Worm (Caenorhabditis elegans) whole organism, L2 larva: Measurements from ENCODE around the gene clpf-1.

Source experiments
- R02D3.7 ChIP-seq: fragments of 150-350 bp; optimal IDR thresholded peaks from 2 replicates; lab custom pipeline; 2014; ENCODE audit warnings: missing biosample characterization, missing genetic modification characterization
- aly-2 ChIP-seq: fragments of 150-350 bp; optimal IDR thresholded peaks from 2 replicates; lab custom pipeline; 2014; ENCODE audit warnings: missing biosample characterization, missing genetic modification characterization
- blmp-1 ChIP-seq: sonication (generic microtip); optimal IDR thresholded peaks from 2 replicates; lab custom pipeline; 2017; ENCODE audit warnings: missing genetic modification characterization, mild to moderate bottlenecking, missing compliant biosample characterization, antibody characterized with exemption, moderate library complexity; ENCODE audit not compliant: insufficient read depth
- elt-3 ChIP-seq: sonication (generic microtip); optimal IDR thresholded peaks from 2 replicates; lab custom pipeline; 2017; ENCODE audit warnings: missing biosample characterization, missing genetic modification characterization
- lin-39 ChIP-seq: fragments of 150-350 bp; optimal IDR thresholded peaks from 2 replicates; lab custom pipeline; 2014; ENCODE audit warnings: missing biosample characterization, missing genetic modification reagents, missing genetic modification characterization
- mbf-1 ChIP-seq: sonication (generic microtip); optimal IDR thresholded peaks from 2 replicates; lab custom pipeline; 2017; ENCODE audit warnings: missing biosample characterization, missing genetic modification characterization
- nhr-11 ChIP-seq: fragments of 150-350 bp; optimal IDR thresholded peaks from 2 replicates; lab custom pipeline; 2014; ENCODE audit warnings: missing biosample characterization, missing genetic modification characterization
- nhr-21 ChIP-seq: fragments of 150-350 bp; optimal IDR thresholded peaks from 2 replicates; lab custom pipeline; 2014; ENCODE audit warnings: missing biosample characterization, missing genetic modification characterization
- nhr-25 ChIP-seq: fragments of 150-350 bp; sonication (generic microtip); optimal IDR thresholded peaks from 3 replicates; lab custom pipeline; 2014; ENCODE audit warnings: missing biosample characterization, missing genetic modification characterization
- skn-1 ChIP-seq: sonication (generic microtip); optimal IDR thresholded peaks from 2 replicates; lab custom pipeline; 2017; ENCODE audit warnings: missing biosample characterization, missing genetic modification characterization

ce11 chrIII:3360067-3360466 lies 37.5 kb upstream of the clpf-1 start:
- TF ChIP-seq aly-2 (tag; lab: Kevin White, UChicago) (no peak), elt-3 (tag; lab: Kevin White, UChicago) (no peak), R02D3.7 (tag; lab: Kevin White, UChicago) (no peak), nhr-25 (tag; lab: Kevin White, UChicago) (no peak), lin-39 (tag; lab: Kevin White, UChicago) (no peak), blmp-1 (no peak), mbf-1 (tag; lab: Kevin White, UChicago) (no peak), nhr-11 (tag; lab: Kevin White, UChicago) (no peak), skn-1 (tag; lab: Kevin White, UChicago) (no peak), nhr-21 (tag; lab: Kevin White, UChicago) (no peak)
